Worm (Caenorhabditis elegans) whole organism, L4 larva: Measurements from ENCODE around the gene mre-11.

Source experiments
- R02D3.7 ChIP-seq: fragments of 150-350 bp; sonication (generic microtip); optimal IDR thresholded peaks from 3 replicates; lab custom pipeline; 2014; ENCODE audit warnings: missing biosample characterization, missing genetic modification characterization
- aha-1 ChIP-seq: fragments of 150-350 bp; peaks from one replicate; lab custom pipeline; 2014; ENCODE audit warnings: missing biosample characterization, missing genetic modification characterization
- ama-1 ChIP-seq: fragments of 150-350 bp; optimal IDR thresholded peaks from 2 replicates; lab custom pipeline; 2014; ENCODE audit warnings: inconsistent platforms, mixed read lengths
- arid-1 ChIP-seq: fragments of 200-800 bp; sonication (Bioruptor generic); conservative IDR thresholded peaks from 2 replicates; pipeline ENCODE4 v1.3.6; 2022; ENCODE audit warnings: missing genetic modification reagents, missing genetic modification characterization, missing compliant biosample characterization
- nhr-77 ChIP-seq: fragments of 150-350 bp; optimal IDR thresholded peaks from 2 replicates; lab custom pipeline; 2014; ENCODE audit warnings: missing biosample characterization, missing genetic modification characterization
- sdz-12 ChIP-seq: fragments of 200-800 bp; sonication (Bioruptor generic); optimal IDR thresholded peaks from 2 replicates; lab custom pipeline; 2018; ENCODE audit warnings: mild to moderate bottlenecking, missing genetic modification characterization, missing compliant biosample characterization

ce11 chrV:10708346-10708745 lies 28.3 kb downstream of the mre-11 start:
- TF ChIP-seq ama-1 (lab: Kevin White, UChicago) (no peak), arid-1 (GFP tag; lab: Robert Waterston, UW) (no peak), R02D3.7 (tag; lab: Kevin White, UChicago) (no peak), nhr-77 (tag; lab: Kevin White, UChicago) (no peak), sdz-12 (GFP tag; lab: Kevin White, UChicago) (no peak), aha-1 (no peak)
